Worm (Caenorhabditis elegans): ENCODE measurements around the gene Y38H6C.15.

Y38H6C.15 gene

ce11 chrV:20504997-20505396 lies 31.1 kb downstream of the Y38H6C.15 start, which contains the start of gene Y38H6C.4:
Y38H6C.4 (minus strand) TSS chrV:20505097.
- TF ChIP-seq mel-28 (tag; optimal IDR thresholded peaks at IDR 0.05; ENCODE audit: borderline replicate concordance), result no peak
- no peak for TF ChIP-seq lin-35 (GFP tag; optimal IDR thresholded peaks at IDR 0.05)
- no peak for TF ChIP-seq lir-1 (GFP tag; conservative IDR thresholded peaks at IDR 0.05)
- TF ChIP-seq tbp1 (GFP tag; optimal IDR thresholded peaks at IDR 0.05), result no peak
- TF ChIP-seq madf-8 (GFP tag; conservative IDR thresholded peaks at IDR 0.05), result no peak
- TF ChIP-seq T26A5.8 (tag; optimal IDR thresholded peaks at IDR 0.05), result no peak
- TF ChIP-seq rec-8 (tag; optimal IDR thresholded peaks at IDR 0.05), result no peak
- TF ChIP-seq ccch-3 (GFP tag; optimal IDR thresholded peaks at IDR 0.05), result no peak
- no peak for TF ChIP-seq ztf-28 (GFP tag; IDR thresholded peaks at IDR 0.05)
- TF ChIP-seq repo-1 (tag; optimal IDR thresholded peaks at IDR 0.05), result no peak
- TF ChIP-seq ZK185.1 (tag; optimal IDR thresholded peaks at IDR 0.05; ENCODE audit: poor library complexity, severe bottlenecking), result no peak
- no peak for TF ChIP-seq F37B4.10 (GFP tag; IDR thresholded peaks at IDR 0.05)
- TF ChIP-seq nhr-120 (GFP tag; IDR thresholded peaks at IDR 0.05), result no peak

- TF ChIP-seq B0019.2 (GFP tag; conservative IDR thresholded peaks at IDR 0.05), result no peak
- no peak for TF ChIP-seq pbrm-1 (GFP tag; IDR thresholded peaks at IDR 0.05)
- TF ChIP-seq F37B4.10 (GFP tag; IDR thresholded peaks at IDR 0.05), result no peak
- TF ChIP-seq ets-4 (GFP tag; optimal IDR thresholded peaks at IDR 0.05), result no peak
- TF ChIP-seq unc-62 (GFP tag; optimal IDR thresholded peaks at IDR 0.05), result no peak
- no peak for TF ChIP-seq lsl-1 (GFP tag; optimal IDR thresholded peaks at IDR 0.05)
Observed at ce11 chrV:20500405-20500804, 35.7 kb downstream of the Y38H6C.15 start, which contains the start of gene dct-14. dct-14 (minus strand) TSS chrV:20500505.

ce11 chrV:20499642-20500041 lies 36.5 kb downstream of the Y38H6C.15 start:
- TF ChIP-seq F23B12.7 (tag; optimal IDR thresholded peaks at IDR 0.05; ENCODE audit: insufficient read depth), result no peak
- TF ChIP-seq let-607 (tag; optimal IDR thresholded peaks at IDR 0.05), result peak in 1 of 2 experiments; percentile 12
- TF ChIP-seq nhr-80 (tag; optimal IDR thresholded peaks at IDR 0.05), result peak; percentile 23

- no peak for TF ChIP-seq ztf-25 (GFP tag; IDR thresholded peaks at IDR 0.05)
- peak; percentile 41 for TF ChIP-seq tbp1 (GFP tag; optimal IDR thresholded peaks at IDR 0.05)
- TF ChIP-seq F10E7.11 (tag; optimal IDR thresholded peaks at IDR 0.05), result no peak
- peak; percentile 26 for TF ChIP-seq ztf-22 (GFP tag; optimal IDR thresholded peaks at IDR 0.05)
- TF ChIP-seq let-607 (tag; optimal IDR thresholded peaks at IDR 0.05), result peak; percentile 95 to 97
- TF ChIP-seq bed-1 (GFP tag; IDR thresholded peaks at IDR 0.05), result no peak
- TF ChIP-seq F52B5.7 (tag; optimal IDR thresholded peaks at IDR 0.05), result no peak
- TF ChIP-seq let-526 (GFP tag; IDR thresholded peaks at IDR 0.05), result no peak
- no peak for TF ChIP-seq tbx-9 (tag; optimal IDR thresholded peaks at IDR 0.05; ENCODE audit: borderline replicate concordance)
- no peak for TF ChIP-seq lir-1 (GFP tag; conservative IDR thresholded peaks at IDR 0.05)
- no peak for TF ChIP-seq ztf-3 (GFP tag; optimal IDR thresholded peaks at IDR 0.05)
- TF ChIP-seq mes-4 (tag; optimal IDR thresholded peaks at IDR 0.05), result no peak
- TF ChIP-seq attf-5 (GFP tag; optimal IDR thresholded peaks at IDR 0.05), result no peak
- no peak for TF ChIP-seq F49E8.2 (tag; optimal IDR thresholded peaks at IDR 0.05; ENCODE audit: insufficient read depth)
- TF ChIP-seq mcd-1 (GFP tag; IDR thresholded peaks at IDR 0.05), result 0 out of 2 replicates have a peak, but pooled peaks have one; percentile 19
- no peak for TF ChIP-seq aptf-2 (GFP tag; conservative IDR thresholded peaks at IDR 0.05)
- TF ChIP-seq D2030.7 (GFP tag; IDR thresholded peaks at IDR 0.05), result no peak
- 0 out of 2 replicates have a peak, but pooled peaks have one; percentile 36 for TF ChIP-seq ekl-4 (GFP tag; IDR thresholded peaks at IDR 0.05)
- no peak for TF ChIP-seq hrde-1 (tag; optimal IDR thresholded peaks at IDR 0.05; ENCODE audit: borderline replicate concordance)
- no peak for TF ChIP-seq attf-6 (GFP tag; IDR thresholded peaks at IDR 0.05)
- TF ChIP-seq F55B11.4 (tag; optimal IDR thresholded peaks at IDR 0.05; ENCODE audit: borderline replicate concordance, insufficient read depth), result no peak
- no peak for TF ChIP-seq cebp-1 (GFP tag; IDR thresholded peaks at IDR 0.05)
- TF ChIP-seq cebp-1 (tag; optimal IDR thresholded peaks at IDR 0.05), result no peak
- no peak for TF ChIP-seq mxl-1 (tag; optimal IDR thresholded peaks at IDR 0.05)
- no peak for TF ChIP-seq hmg-1.2 (GFP tag; IDR thresholded peaks at IDR 0.05)
Observed at ce11 chrV:20498980-20499379, 37.1 kb downstream of the Y38H6C.15 start, which contains the start of gene dct-16. dct-16 (minus strand) TSS chrV:20499057.
